Worm (Caenorhabditis elegans) whole organism, late embryonic: ENCODE measurements around the gene Y38E10A.2.

Source experiments
- C38D4.7 ChIP-seq: fragments of 200-800 bp; sonication (Bioruptor generic); optimal IDR thresholded peaks from 2 replicates; lab custom pipeline; 2018; ENCODE audit warnings: mild to moderate bottlenecking, missing genetic modification characterization, moderate library complexity, missing compliant biosample characterization
- F13H6.1 ChIP-seq: sonication (generic microtip); optimal IDR thresholded peaks from 2 replicates; lab custom pipeline; 2016; ENCODE audit warnings: missing genetic modification characterization, missing compliant biosample characterization
- Y22D7AL.16 ChIP-seq: sonication (generic microtip); optimal IDR thresholded peaks from 2 replicates; lab custom pipeline; 2016; ENCODE audit warnings: missing genetic modification characterization, missing compliant biosample characterization
- ahr-1 ChIP-seq: sonication (generic microtip); optimal IDR thresholded peaks from 2 replicates; lab custom pipeline; 2016; ENCODE audit warnings: missing genetic modification characterization, missing compliant biosample characterization
- ceh-30 ChIP-seq: fragments of 150-350 bp; optimal IDR thresholded peaks from 2 replicates; lab custom pipeline; 2014; ENCODE audit warnings: missing biosample characterization, missing genetic modification characterization
- ceh-31 ChIP-seq: sonication (generic microtip); optimal IDR thresholded peaks from 2 replicates; lab custom pipeline; 2016; ENCODE audit warnings: missing genetic modification characterization, missing compliant biosample characterization
- ceh-34 ChIP-seq: sonication (generic microtip); optimal IDR thresholded peaks from 2 replicates; lab custom pipeline; 2016; ENCODE audit warnings: mild to moderate bottlenecking, missing genetic modification characterization, missing compliant biosample characterization
- ceh-45 ChIP-seq: fragments of 200-800 bp; sonication (Bioruptor generic); IDR thresholded peaks from 2 replicates; pipeline ENCODE4 v1.3.6; 2022; ENCODE audit warnings: missing genetic modification reagents, missing genetic modification characterization, missing compliant biosample characterization
- ceh-48 ChIP-seq: sonication (generic microtip); optimal IDR thresholded peaks from 2 replicates; lab custom pipeline; 2016; ENCODE audit warnings: missing genetic modification characterization, inconsistent platforms, missing compliant biosample characterization
- ceh-9 ChIP-seq: sonication (generic microtip); optimal IDR thresholded peaks from 2 replicates; lab custom pipeline; 2016; ENCODE audit warnings: mild to moderate bottlenecking, missing genetic modification characterization, inconsistent platforms, missing compliant biosample characterization
- dmd-4 ChIP-seq: sonication (generic microtip); optimal IDR thresholded peaks from 2 replicates; lab custom pipeline; 2016; ENCODE audit warnings: borderline replicate concordance, missing genetic modification characterization, missing compliant biosample characterization
- elt-4 ChIP-seq: sonication (generic microtip); optimal IDR thresholded peaks from 2 replicates; lab custom pipeline; 2016; ENCODE audit warnings: missing genetic modification characterization, missing compliant biosample characterization
- fkh-10 ChIP-seq: fragments of 150-350 bp; optimal IDR thresholded peaks from 2 replicates; lab custom pipeline; 2014; ENCODE audit warnings: missing biosample characterization, missing genetic modification reagents, missing genetic modification characterization
- gmeb-2 ChIP-seq: sonication (generic microtip); optimal IDR thresholded peaks from 2 replicates; lab custom pipeline; 2016; ENCODE audit warnings: missing genetic modification characterization, inconsistent platforms, missing compliant biosample characterization
- hlh-13 ChIP-seq: fragments of 200-800 bp; sonication (Bioruptor generic); optimal IDR thresholded peaks from 2 replicates; lab custom pipeline; 2018; ENCODE audit warnings: mild to moderate bottlenecking, missing genetic modification characterization, missing compliant biosample characterization
- hlh-15 ChIP-seq: sonication (generic microtip); optimal IDR thresholded peaks from 2 replicates; lab custom pipeline; 2016; ENCODE audit warnings: missing genetic modification characterization, missing compliant biosample characterization
- hlh-6 ChIP-seq: sonication (generic microtip); optimal IDR thresholded peaks from 2 replicates; lab custom pipeline; 2016; ENCODE audit warnings: missing genotype, missing genetic modification characterization, missing compliant biosample characterization
- hlh-8 ChIP-seq: sonication (generic microtip); optimal IDR thresholded peaks from 2 replicates; lab custom pipeline; 2016; ENCODE audit warnings: missing genotype, missing genetic modification characterization, missing compliant biosample characterization
- lim-6 ChIP-seq: sonication (generic microtip); optimal IDR thresholded peaks from 2 replicates; lab custom pipeline; 2016; ENCODE audit warnings: missing genetic modification characterization, missing compliant biosample characterization
- madf-2 ChIP-seq: sonication (generic microtip); optimal IDR thresholded peaks from 2 replicates; lab custom pipeline; 2017; ENCODE audit warnings: missing genetic modification characterization, missing compliant biosample characterization
- nfya-1 ChIP-seq: sonication (generic microtip); optimal IDR thresholded peaks from 2 replicates; lab custom pipeline; 2017; ENCODE audit warnings: missing genetic modification characterization, mild to moderate bottlenecking, missing compliant biosample characterization, antibody characterized with exemption, moderate library complexity
- nhr-11 ChIP-seq: fragments of 150-350 bp; optimal IDR thresholded peaks from 2 replicates; lab custom pipeline; 2014; ENCODE audit warnings: missing biosample characterization, missing genetic modification characterization
- npax-4 ChIP-seq: sonication (generic microtip); optimal IDR thresholded peaks from 2 replicates; lab custom pipeline; 2016; ENCODE audit warnings: missing genetic modification characterization, missing compliant biosample characterization
- odd-2 ChIP-seq: sonication (generic microtip); optimal IDR thresholded peaks from 2 replicates; lab custom pipeline; 2017; ENCODE audit warnings: antibody characterized with exemption, mild to moderate bottlenecking, missing genetic modification characterization, missing compliant biosample characterization
- pag-3 ChIP-seq: sonication (generic microtip); optimal IDR thresholded peaks from 2 replicates; lab custom pipeline; 2016; ENCODE audit warnings: missing compliant biosample characterization, missing genetic modification characterization, borderline replicate concordance
- pat-9 ChIP-seq: fragments of 200-800 bp; sonication (Bioruptor generic); optimal IDR thresholded peaks from 2 replicates; lab custom pipeline; 2018; ENCODE audit warnings: mild to moderate bottlenecking, missing genetic modification characterization, moderate library complexity, missing compliant biosample characterization
- pha-2 ChIP-seq: sonication (generic microtip); optimal IDR thresholded peaks from 2 replicates; lab custom pipeline; 2017; ENCODE audit warnings: mild to moderate bottlenecking, missing genetic modification characterization, missing compliant biosample characterization
- pqm-1 ChIP-seq: sonication (generic microtip); optimal IDR thresholded peaks from 2 replicates; lab custom pipeline; 2016; ENCODE audit warnings: missing genetic modification characterization, missing compliant biosample characterization
- ref-2 ChIP-seq: sonication (generic microtip); optimal IDR thresholded peaks from 2 replicates; lab custom pipeline; 2016; ENCODE audit warnings: missing genetic modification characterization, missing compliant biosample characterization
- rnt-1 ChIP-seq: sonication (generic microtip); optimal IDR thresholded peaks from 2 replicates; lab custom pipeline; 2016; ENCODE audit warnings: missing genetic modification characterization, missing compliant biosample characterization
- sdc-2 ChIP-seq: sonication (generic microtip); optimal IDR thresholded peaks from 2 replicates; lab custom pipeline; 2016; ENCODE audit warnings: missing genotype, missing genetic modification characterization, missing compliant biosample characterization
- tbx-2 ChIP-seq: sonication (generic microtip); optimal IDR thresholded peaks from 2 replicates; lab custom pipeline; 2016; ENCODE audit warnings: missing genetic modification characterization, missing compliant biosample characterization
- unc-3 ChIP-seq, 2 experiments: fragments of 200-800 bp in 1 of 2; sonication (Bioruptor generic) in 1 of 2; sonication (generic microtip) in 1 of 2; conservative IDR thresholded peaks in 1 of 2; optimal IDR thresholded peaks in 1 of 2; 2 replicates each; pipeline versions ENCODE4 v1.3.6 to Lab custom; 2016 to 2022; ENCODE audit warnings: missing compliant biosample characterization in 2 of 2, missing genetic modification characterization in 2 of 2, missing genetic modification reagents in 1 of 2
- unc-55 ChIP-seq: sonication (generic microtip); optimal IDR thresholded peaks from 2 replicates; lab custom pipeline; 2017; ENCODE audit warnings: missing biosample characterization, missing genetic modification reagents, missing genetic modification characterization
- ztf-16 ChIP-seq: sonication (generic microtip); optimal IDR thresholded peaks from 2 replicates; lab custom pipeline; 2017; ENCODE audit warnings: missing genetic modification characterization, missing compliant biosample characterization

Y38E10A.2 gene

DNA sequence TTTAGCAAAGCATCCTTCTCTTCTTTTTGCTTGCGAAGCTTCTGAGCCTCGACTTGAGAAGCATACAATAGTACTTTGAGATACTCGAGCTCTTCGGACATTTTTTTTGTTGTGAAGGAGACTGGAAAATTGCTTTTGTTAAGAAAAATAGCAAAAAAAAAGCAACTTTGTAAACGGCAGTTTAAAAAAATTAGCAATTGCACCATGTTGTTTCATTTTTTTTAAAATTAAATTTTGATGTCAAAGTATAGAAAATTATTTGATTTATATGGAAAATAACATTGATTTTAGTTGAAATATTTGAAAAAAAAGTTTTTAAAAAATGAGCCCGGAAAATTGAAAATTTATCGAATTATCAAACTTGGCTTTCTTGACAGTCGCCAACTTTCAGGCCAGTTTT lies 1.2 kb upstream of the Y38E10A.2 start, which contains the start of gene Y38E10A.3:
Gene Y38E10A.3 (minus strand): TSS at position 101 of the 400 bp plus-strand sequence.
- TF ChIP-seq F13H6.1 (tag; lab: Kevin White, UChicago) (no peak), nhr-11 (tag; lab: Kevin White, UChicago) (no peak), Y22D7AL.16 (tag; lab: Kevin White, UChicago) (no peak), elt-4 (tag; lab: Kevin White, UChicago) (no peak), unc-3 (GFP tag; conservative IDR thresholded peaks at IDR 0.05; lab: Robert Waterston, UW) (no peak), unc-3 (tag; optimal IDR thresholded peaks at IDR 0.05; lab: Kevin White, UChicago) (no peak), ceh-45 (no peak), ref-2 (tag; lab: Kevin White, UChicago) (no peak)

DNA sequence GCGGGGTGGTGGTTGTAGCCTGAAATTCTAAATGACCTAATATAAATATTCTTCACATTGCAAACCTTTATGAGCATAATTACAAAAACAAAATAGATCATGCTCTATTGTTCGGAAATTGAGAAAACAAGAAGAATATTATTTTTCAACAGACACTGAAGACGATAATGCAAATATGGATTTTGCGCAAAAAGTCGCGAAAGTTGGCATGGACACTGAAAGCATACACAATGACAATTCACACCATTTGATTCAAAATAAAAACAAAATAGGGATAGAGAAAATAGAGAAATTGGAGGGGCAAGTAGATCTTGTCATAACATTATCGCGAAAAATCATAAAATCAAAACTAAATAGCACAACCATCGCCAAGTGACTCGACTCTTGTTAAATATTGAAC lies 681 bp downstream of the Y38E10A.2 start, which contains the start of gene Y38E10A.35:
Gene Y38E10A.35 (minus strand): TSS at position 101 of the 400 bp plus-strand sequence.
- TF ChIP-seq dmd-4 (tag; lab: Kevin White, UChicago) (no peak), ceh-31 (tag; lab: Kevin White, UChicago) (no peak), tbx-2 (tag; lab: Kevin White, UChicago) (no peak), ceh-48 (no peak), ceh-45 (no peak), C38D4.7 (GFP tag; lab: Kevin White, UChicago) (no peak), hlh-15 (tag; lab: Kevin White, UChicago) (no peak)

DNA sequence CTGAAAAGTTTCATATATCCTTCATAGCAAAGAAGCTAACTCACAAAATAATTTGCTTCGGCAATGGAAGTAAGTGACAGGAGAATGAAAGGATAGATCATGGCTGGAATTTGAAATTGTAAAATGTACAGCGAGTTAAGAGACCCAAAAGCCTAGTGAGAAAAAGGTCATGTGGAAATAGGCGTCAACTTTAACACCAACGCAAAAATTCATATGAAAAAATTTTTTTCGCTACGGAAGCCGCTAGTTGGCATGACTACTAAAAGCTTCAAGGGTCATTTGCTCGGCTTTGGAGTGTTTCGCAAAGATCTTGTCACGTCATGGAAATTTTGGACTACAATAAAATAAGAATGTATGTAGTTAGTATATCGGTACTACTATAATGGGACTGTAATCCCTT lies 2.9 kb downstream of the Y38E10A.2 start, which contains the start of gene Y38E10A.1:
Gene Y38E10A.1 (minus strand): TSS at position 101 of the 400 bp plus-strand sequence.
- TF ChIP-seq ahr-1 (tag; lab: Kevin White, UChicago) (no peak), gmeb-2 (tag; lab: Kevin White, UChicago) (no peak), odd-2 (tag; lab: Kevin White, UChicago) (no peak)

DNA sequence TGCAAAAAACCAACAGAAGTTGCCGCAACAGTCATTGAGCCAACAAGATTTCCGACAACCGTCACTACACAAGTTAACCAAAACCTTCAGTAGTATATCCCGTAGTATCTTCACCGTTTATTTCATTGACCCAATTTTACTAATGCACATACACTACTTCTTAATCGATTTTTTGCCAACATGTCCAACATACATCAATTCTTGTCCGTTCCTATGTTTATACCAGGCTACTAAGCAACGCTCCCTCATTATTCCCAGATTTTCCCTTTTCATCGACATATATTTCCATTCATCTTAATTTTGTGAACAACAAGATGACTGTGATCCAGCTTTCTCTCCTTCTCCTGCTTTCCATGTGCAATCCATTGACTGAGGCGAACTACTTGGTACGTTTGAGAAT lies 7.6 kb downstream of the Y38E10A.2 start, which contains the start of gene F49C5.7:
Gene F49C5.7 (plus strand): TSS at position 301 of the 400 bp plus-strand sequence.
- TF ChIP-seq ceh-31 (tag; lab: Kevin White, UChicago) (no peak), ahr-1 (tag; lab: Kevin White, UChicago) (no peak), gmeb-2 (tag; lab: Kevin White, UChicago) (no peak), ref-2 (tag; lab: Kevin White, UChicago) (no peak), ceh-9 (no peak), hlh-15 (tag; lab: Kevin White, UChicago) (no peak), hlh-8 (no peak), sdc-2 (tag; lab: Kevin White, UChicago) (no peak), npax-4 (tag; lab: Kevin White, UChicago) (no peak), fkh-10 (GFP tag; lab: Kevin White, UChicago) (no peak), tbx-2 (tag; lab: Kevin White, UChicago) (no peak), nfya-1 (tag; lab: Kevin White, UChicago) (no peak)

DNA sequence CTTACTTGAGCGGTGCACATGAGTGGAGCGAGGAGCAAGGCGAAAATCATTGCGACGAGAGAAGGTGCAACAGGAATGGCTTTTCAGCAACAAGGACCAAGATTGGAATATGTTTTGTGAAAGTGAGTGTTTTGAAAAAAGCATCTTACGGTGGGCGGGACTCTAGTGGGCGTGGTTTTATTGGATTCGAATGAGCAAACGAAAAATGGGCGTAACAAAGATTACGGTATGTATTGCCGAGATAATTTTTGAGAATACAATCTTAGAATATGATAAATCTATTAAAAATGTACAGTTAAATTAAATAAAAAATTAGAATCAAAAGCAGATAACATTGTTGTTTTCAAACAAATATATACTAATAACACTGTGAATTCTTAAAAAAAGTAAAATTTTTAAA lies 13.2 kb downstream of the Y38E10A.2 start, which contains the start of gene F49C5.12:
Gene F49C5.12 (minus strand): TSS at position 101 of the 400 bp plus-strand sequence.
- TF ChIP-seq pha-2 (tag; lab: Kevin White, UChicago) (no peak), unc-55 (GFP tag; lab: Kevin White, UChicago) (no peak)

DNA sequence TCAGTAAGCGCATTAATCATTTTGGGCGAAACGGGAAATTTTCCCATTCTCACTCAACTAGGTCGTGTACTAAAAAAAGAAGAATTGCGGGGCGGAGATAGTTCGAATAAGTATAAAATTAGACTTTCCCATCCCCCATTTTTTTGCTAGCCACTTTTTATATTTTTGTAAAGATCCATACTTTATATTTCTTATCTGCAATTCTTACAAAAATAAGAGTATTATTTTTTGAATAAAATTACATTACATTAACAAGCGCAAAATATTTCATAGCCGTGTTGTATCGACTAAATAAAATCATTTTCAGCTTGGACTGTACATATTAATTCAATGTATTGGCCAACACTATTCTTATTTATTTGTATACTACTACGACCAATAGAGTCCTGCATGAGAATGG lies 17.9 kb downstream of the Y38E10A.2 start, which contains the start of gene F49C5.11:
Gene F49C5.11 (plus strand): TSS at position 301 of the 400 bp plus-strand sequence.
- TF ChIP-seq hlh-13 (no peak), pqm-1 (no peak), rnt-1 (tag; lab: Kevin White, UChicago) (no peak), pat-9 (tag; lab: Kevin White, UChicago) (no peak), ceh-48 (no peak), lim-6 (tag; lab: Kevin White, UChicago) (no peak), unc-55 (GFP tag; lab: Kevin White, UChicago) (no peak), ceh-34 (tag; lab: Kevin White, UChicago) (no peak), sdc-2 (tag; lab: Kevin White, UChicago) (no peak), ceh-30 (tag; lab: Kevin White, UChicago) (no peak), ztf-16 (no peak), hlh-6 (tag; lab: Kevin White, UChicago) (no peak), pag-3 (tag; lab: Kevin White, UChicago) (no peak), madf-2 (tag; lab: Kevin White, UChicago) (no peak), F13H6.1 (tag; lab: Kevin White, UChicago) (no peak)
